Worm (Caenorhabditis elegans) whole organism, L3 larva: ENCODE results near the gene fbxa-100.
A peak's percentile ranks its signal among the peaks of the same experiment; 100 is the strongest.

Experiments
- R02D3.7 ChIP-seq: fragments of 150-350 bp; optimal IDR thresholded peaks from 2 replicates; lab custom pipeline; 2014; ENCODE audit warnings: missing biosample characterization, missing genetic modification characterization
- ZK546.5 ChIP-seq: sonication (generic microtip); optimal IDR thresholded peaks from 2 replicates; lab custom pipeline; 2017; ENCODE audit warnings: missing biosample characterization, missing genetic modification characterization
- aly-2 ChIP-seq: fragments of 150-350 bp; optimal IDR thresholded peaks from 2 replicates; lab custom pipeline; 2014; ENCODE audit warnings: missing biosample characterization, missing genetic modification characterization
- ceh-16 ChIP-seq: sonication (generic microtip); optimal IDR thresholded peaks from 2 replicates; lab custom pipeline; 2017; ENCODE audit warnings: missing biosample characterization, missing genetic modification characterization
- ceh-28 ChIP-seq: fragments of 150-350 bp; optimal IDR thresholded peaks from 2 replicates; lab custom pipeline; 2014; ENCODE audit warnings: missing biosample characterization, missing genetic modification reagents, missing genetic modification characterization
- ceh-82 ChIP-seq: fragments of 150-350 bp; optimal IDR thresholded peaks from 2 replicates; lab custom pipeline; 2014; ENCODE audit warnings: missing biosample characterization, missing genetic modification characterization
- ceh-9 ChIP-seq: sonication (generic microtip); optimal IDR thresholded peaks from 2 replicates; lab custom pipeline; 2018; ENCODE audit warnings: missing biosample characterization, missing genetic modification characterization
- egl-27 ChIP-seq: sonication (generic microtip); optimal IDR thresholded peaks from 4 replicates; lab custom pipeline; 2017; ENCODE audit warnings: missing biosample characterization, missing genetic modification reagents, missing genetic modification characterization
- egl-5 ChIP-seq: fragments of 150-350 bp; optimal IDR thresholded peaks from 2 replicates; lab custom pipeline; 2017; ENCODE audit warnings: missing biosample characterization, missing genetic modification reagents, missing genetic modification characterization, inconsistent platforms
- elt-1 ChIP-seq: fragments of 150-350 bp; optimal IDR thresholded peaks from 2 replicates; lab custom pipeline; 2014; ENCODE audit warnings: missing biosample characterization, missing genetic modification characterization
- elt-2 ChIP-seq: sonication (generic microtip); optimal IDR thresholded peaks from 2 replicates; lab custom pipeline; 2016; ENCODE audit warnings: missing genetic modification reagents, mild to moderate bottlenecking, missing genetic modification characterization, missing compliant biosample characterization
- eor-1 ChIP-seq, 2 experiments: fragments of 150-350 bp; optimal IDR thresholded peaks; 2 replicates each; lab custom pipeline; 2014 to 2018; ENCODE audit warnings: missing biosample characterization in 2 of 2, missing genetic modification characterization in 2 of 2
- fkh-2 ChIP-seq: fragments of 150-350 bp; optimal IDR thresholded peaks from 2 replicates; lab custom pipeline; 2014; ENCODE audit warnings: missing biosample characterization, missing genetic modification reagents, missing genetic modification characterization
- fos-1 ChIP-seq: fragments of 150-350 bp; optimal IDR thresholded peaks from 2 replicates; lab custom pipeline; 2014; ENCODE audit warnings: missing biosample characterization, missing genetic modification characterization
- jun-1 ChIP-seq: fragments of 150-350 bp; optimal IDR thresholded peaks from 2 replicates; lab custom pipeline; 2014; ENCODE audit warnings: missing biosample characterization, missing genetic modification reagents, missing genetic modification characterization
- lin-15B ChIP-seq: fragments of 150-350 bp; optimal IDR thresholded peaks from 2 replicates; lab custom pipeline; 2014; ENCODE audit warnings: missing biosample characterization, missing genetic modification characterization
- lin-39 ChIP-seq: fragments of 150-350 bp; optimal IDR thresholded peaks from 2 replicates; lab custom pipeline; 2018; ENCODE audit warnings: missing biosample characterization, missing genetic modification reagents, missing genetic modification characterization
- lsy-12 ChIP-seq: sonication (generic microtip); optimal IDR thresholded peaks from 2 replicates; lab custom pipeline; 2016; ENCODE audit warnings: mild to moderate bottlenecking, missing genetic modification characterization, missing compliant biosample characterization
- mdl-1 ChIP-seq: fragments of 150-350 bp; optimal IDR thresholded peaks from 2 replicates; lab custom pipeline; 2014; ENCODE audit warnings: missing biosample characterization, missing genetic modification characterization
- mml-1 ChIP-seq: fragments of 150-350 bp; sonication (generic microtip); optimal IDR thresholded peaks from 3 replicates; lab custom pipeline; 2014; ENCODE audit warnings: missing biosample characterization, missing genetic modification characterization
- nfya-1 ChIP-seq: sonication (generic microtip); optimal IDR thresholded peaks from 2 replicates; lab custom pipeline; 2017; ENCODE audit warnings: missing genetic modification characterization, mild to moderate bottlenecking, missing compliant biosample characterization, antibody characterized with exemption, moderate library complexity; ENCODE audit not compliant: insufficient read depth
- nhr-11 ChIP-seq: fragments of 150-350 bp; optimal IDR thresholded peaks from 2 replicates; lab custom pipeline; 2014; ENCODE audit warnings: missing biosample characterization, missing genetic modification characterization
- nhr-12 ChIP-seq: fragments of 150-350 bp; optimal IDR thresholded peaks from 2 replicates; lab custom pipeline; 2014; ENCODE audit warnings: missing biosample characterization, missing genetic modification characterization
- nhr-23 ChIP-seq: fragments of 150-350 bp; optimal IDR thresholded peaks from 2 replicates; lab custom pipeline; 2014; ENCODE audit warnings: missing biosample characterization, missing genetic modification reagents, missing genetic modification characterization
- nhr-25 ChIP-seq: sonication (generic microtip); optimal IDR thresholded peaks from 2 replicates; lab custom pipeline; 2017; ENCODE audit warnings: missing biosample characterization, missing genetic modification characterization
- nhr-28 ChIP-seq: fragments of 150-350 bp; optimal IDR thresholded peaks from 2 replicates; lab custom pipeline; 2014; ENCODE audit warnings: missing biosample characterization, missing genetic modification characterization
- nhr-43 ChIP-seq: sonication (generic microtip); optimal IDR thresholded peaks from 2 replicates; lab custom pipeline; 2016; ENCODE audit warnings: mild to moderate bottlenecking, missing genetic modification characterization, missing compliant biosample characterization; ENCODE audit not compliant: poor library complexity, severe bottlenecking
- nhr-76 ChIP-seq: fragments of 150-350 bp; sonication (generic microtip); optimal IDR thresholded peaks from 5 replicates; lab custom pipeline; 2014; ENCODE audit warnings: missing biosample characterization, missing genetic modification characterization
- nhr-77 ChIP-seq: fragments of 150-350 bp; optimal IDR thresholded peaks from 2 replicates; lab custom pipeline; 2014; ENCODE audit warnings: missing biosample characterization, missing genetic modification characterization
- pha-4 ChIP-seq: fragments of 150-350 bp; optimal IDR thresholded peaks from 2 replicates; lab custom pipeline; 2014; ENCODE audit warnings: missing biosample characterization, missing genetic modification reagents, missing genetic modification characterization
- sea-2 ChIP-seq: fragments of 150-350 bp; sonication (generic microtip); optimal IDR thresholded peaks from 4 replicates; lab custom pipeline; 2014; ENCODE audit warnings: missing biosample characterization, missing genetic modification reagents, missing genetic modification characterization
- skn-1 ChIP-seq: fragments of 150-350 bp; optimal IDR thresholded peaks from 2 replicates; lab custom pipeline; 2014; ENCODE audit warnings: missing biosample characterization, missing genetic modification characterization
- snpc-4 ChIP-seq: fragments of 150-350 bp; optimal IDR thresholded peaks from 2 replicates; lab custom pipeline; 2014; ENCODE audit warnings: missing biosample characterization, missing genetic modification characterization
- tbx-2 ChIP-seq: sonication (generic microtip); optimal IDR thresholded peaks from 2 replicates; lab custom pipeline; 2016; ENCODE audit warnings: mild to moderate bottlenecking, missing genetic modification characterization, missing compliant biosample characterization
- unc-39 ChIP-seq: sonication (generic microtip); optimal IDR thresholded peaks from 4 replicates; lab custom pipeline; 2017; ENCODE audit warnings: missing biosample characterization, missing genetic modification characterization
- unc-62 ChIP-seq: fragments of 150-350 bp; sonication (generic microtip); optimal IDR thresholded peaks from 4 replicates; lab custom pipeline; 2014; ENCODE audit warnings: missing biosample characterization, missing genetic modification reagents, missing genetic modification characterization
- zag-1 ChIP-seq: fragments of 150-350 bp; optimal IDR thresholded peaks from 2 replicates; lab custom pipeline; 2014; ENCODE audit warnings: missing biosample characterization, missing genetic modification characterization
- ztf-4 ChIP-seq: fragments of 150-350 bp; optimal IDR thresholded peaks from 2 replicates; lab custom pipeline; 2014; ENCODE audit warnings: missing biosample characterization, missing genetic modification characterization

The fbxa-100 gene

ce11 chrV:16024917-16025316 is 37.0 kb downstream of the fbxa-100 start:
- no peak for TF ChIP-seq tbx-2 (tag; lab: Kevin White, UChicago)
- TF ChIP-seq nhr-77 (tag; lab: Kevin White, UChicago), result no peak
- no peak for TF ChIP-seq lin-39
- TF ChIP-seq eor-1 (tag; optimal IDR thresholded peaks at IDR 0.05; lab: Kevin White, UChicago), result no peak
- TF ChIP-seq ztf-4, result no peak
- no peak for TF ChIP-seq nhr-12 (tag; lab: Kevin White, UChicago)
- TF ChIP-seq nhr-23 (tag; lab: Kevin White, UChicago), result no peak
- TF ChIP-seq R02D3.7, result no peak

ce11 chrV:16024300-16024699 is 37.6 kb downstream of the fbxa-100 start, which contains the start of gene T10C6.6:
T10C6.6 (plus strand) TSS chrV:16024326.
- TF ChIP-seq skn-1 (tag; lab: Kevin White, UChicago) (no peak), tbx-2 (tag; lab: Kevin White, UChicago) (no peak), lsy-12 (no peak), elt-2 (tag; lab: Kevin White, UChicago) (no peak), ceh-9 (tag; lab: Kevin White, UChicago) (no peak), unc-62 (no peak), aly-2 (tag; lab: Kevin White, UChicago) (no peak), snpc-4 (tag; lab: Kevin White, UChicago) (no peak), zag-1 (no peak), nfya-1 (no peak), nhr-76 (tag; lab: Kevin White, UChicago) (no peak), unc-39 (no peak)

- TF ChIP-seq mdl-1 (tag; lab: Kevin White, UChicago) (no peak), nhr-43 (tag; lab: Kevin White, UChicago) (no peak), egl-27 (tag; lab: Kevin White, UChicago) (no peak), tbx-2 (tag; lab: Kevin White, UChicago) (no peak), pha-4 (tag; lab: Kevin White, UChicago) (no peak)
Measured at ce11 chrV:16023559-16023958, 38.3 kb downstream of the fbxa-100 start.

- TF ChIP-seq jun-1 (tag; lab: Kevin White, UChicago), result no peak
- no peak for TF ChIP-seq eor-1 (tag; optimal IDR thresholded peaks at IDR 0.05; lab: Kevin White, UChicago)
- TF ChIP-seq ceh-82 (tag; lab: Kevin White, UChicago), result no peak
- no peak for TF ChIP-seq lsy-12
- TF ChIP-seq nhr-43 (tag; lab: Kevin White, UChicago), result no peak
- TF ChIP-seq egl-5, result no peak
- no peak for TF ChIP-seq nhr-11 (tag; lab: Kevin White, UChicago)
- no peak for TF ChIP-seq ZK546.5 (tag; lab: Kevin White, UChicago)
- TF ChIP-seq nhr-25 (tag; lab: Kevin White, UChicago), result no peak
- TF ChIP-seq lin-15B (tag; lab: Kevin White, UChicago), result no peak
- TF ChIP-seq ceh-16, result no peak
- TF ChIP-seq ceh-28 (tag; lab: Kevin White, UChicago), result no peak
- TF ChIP-seq, all 47 proteins: peak for 0
Measured at ce11 chrV:16023051-16023450, 38.8 kb downstream of the fbxa-100 start, which contains the start of gene cwc-15. cwc-15 (plus strand) TSS chrV:16023351.

ce11 chrV:16022600-16022999 is 39.3 kb downstream of the fbxa-100 start:
- TF ChIP-seq lsy-12, result no peak
- peak; percentile 57 for TF ChIP-seq nhr-43 (tag; lab: Kevin White, UChicago)
- no peak for TF ChIP-seq ceh-82 (tag; lab: Kevin White, UChicago)
- peak; percentile 6 for TF ChIP-seq nhr-23 (tag; lab: Kevin White, UChicago)
- TF ChIP-seq unc-62, result no peak
- TF ChIP-seq lin-39, result peak; percentile 0

ce11 chrV:16020042-16020441 is 41.9 kb downstream of the fbxa-100 start, which contains the start of gene srx-44:
srx-44 (plus strand) TSS chrV:16020342.
- TF ChIP-seq nhr-76 (tag; lab: Kevin White, UChicago) (no peak), fos-1 (no peak), nhr-12 (tag; lab: Kevin White, UChicago) (no peak), nhr-23 (tag; lab: Kevin White, UChicago) (no peak), nhr-28 (tag; lab: Kevin White, UChicago) (no peak), aly-2 (tag; lab: Kevin White, UChicago) (no peak), snpc-4 (tag; lab: Kevin White, UChicago) (no peak), unc-62 (no peak), eor-1 (tag; optimal IDR thresholded peaks at IDR 0.05; lab: Kevin White, UChicago) (no peak), elt-1 (tag; lab: Kevin White, UChicago) (no peak), fkh-2 (no peak), nhr-25 (tag; lab: Kevin White, UChicago) (no peak), ceh-9 (tag; lab: Kevin White, UChicago) (no peak), sea-2 (GFP tag; lab: Kevin White, UChicago) (no peak), unc-39 (no peak), mml-1 (tag; lab: Kevin White, UChicago) (no peak), skn-1 (tag; lab: Kevin White, UChicago) (no peak), zag-1 (no peak), egl-5 (no peak)
